Worm (Caenorhabditis elegans) whole organism, early embryonic: ENCODE measurements around the gene epg-6.

Experiments
- B0310.2 ChIP-seq: sonication (generic microtip); optimal IDR thresholded peaks from 2 replicates; lab custom pipeline; 2016; ENCODE audit warnings: mild to moderate bottlenecking, missing genetic modification characterization, missing compliant biosample characterization
- F13C5.2 ChIP-seq: sonication (generic microtip); optimal IDR thresholded peaks from 2 replicates; lab custom pipeline; 2017; ENCODE audit warnings: mild to moderate bottlenecking, missing genetic modification characterization, inconsistent platforms, missing compliant biosample characterization
- aly-1 ChIP-seq: sonication (generic microtip); optimal IDR thresholded peaks from 2 replicates; lab custom pipeline; 2016; ENCODE audit warnings: missing genetic modification characterization, missing compliant biosample characterization
- ama-1 ChIP-seq: fragments of 150-350 bp; optimal IDR thresholded peaks from 2 replicates; lab custom pipeline; 2014
- ceh-13 ChIP-seq: fragments of 200-800 bp; sonication (Bioruptor generic); optimal IDR thresholded peaks from 2 replicates; lab custom pipeline; 2018; ENCODE audit warnings: mild to moderate bottlenecking, missing genetic modification characterization, missing compliant biosample characterization
- ceh-36 ChIP-seq: sonication (generic microtip); optimal IDR thresholded peaks from 2 replicates; lab custom pipeline; 2016; ENCODE audit warnings: missing genetic modification characterization, inconsistent platforms, missing compliant biosample characterization
- ets-7 ChIP-seq: sonication (generic microtip); optimal IDR thresholded peaks from 2 replicates; lab custom pipeline; 2016; ENCODE audit warnings: missing genotype, missing genetic modification characterization, missing compliant biosample characterization
- flt-1 ChIP-seq: fragments of 200-800 bp; sonication (Bioruptor generic); IDR thresholded peaks from 2 replicates; pipeline ENCODE4 v1.3.6; 2022; ENCODE audit warnings: missing genetic modification characterization, missing compliant biosample characterization
- hmbx-1 ChIP-seq: sonication (generic microtip); optimal IDR thresholded peaks from 2 replicates; lab custom pipeline; 2016; ENCODE audit warnings: mild to moderate bottlenecking, missing genetic modification characterization, missing compliant biosample characterization
- hmg-4 ChIP-seq: fragments of 200-800 bp; sonication (Bioruptor generic); optimal IDR thresholded peaks from 2 replicates; lab custom pipeline; 2018; ENCODE audit warnings: mild to moderate bottlenecking, missing genetic modification characterization, missing compliant biosample characterization
- hnd-1 ChIP-seq: sonication (generic microtip); optimal IDR thresholded peaks from 2 replicates; lab custom pipeline; 2016; ENCODE audit warnings: missing genetic modification characterization, missing compliant biosample characterization
- pes-1 ChIP-seq: fragments of 200-800 bp; sonication (Bioruptor generic); IDR thresholded peaks from 2 replicates; pipeline ENCODE4 v1.3.6; 2022; ENCODE audit warnings: missing genetic modification reagents, missing genetic modification characterization, missing compliant biosample characterization
- scrt-1 ChIP-seq: fragments of 200-800 bp; sonication (Bioruptor generic); IDR thresholded peaks from 2 replicates; pipeline ENCODE4 v1.3.6; 2022; ENCODE audit warnings: missing genetic modification characterization, missing compliant biosample characterization
- sea-1 ChIP-seq: fragments of 200-800 bp; sonication (Bioruptor generic); conservative IDR thresholded peaks from 2 replicates; pipeline ENCODE4 v1.3.6; 2022; ENCODE audit warnings: missing genetic modification characterization, missing compliant biosample characterization
- tbx-11 ChIP-seq: fragments of 200-800 bp; sonication (Bioruptor generic); IDR thresholded peaks from 2 replicates; pipeline ENCODE4 v1.3.6; 2022; ENCODE audit warnings: missing genetic modification characterization, missing compliant biosample characterization
- tbx-37 ChIP-seq: fragments of 200-800 bp; sonication (Bioruptor generic); conservative IDR thresholded peaks from 2 replicates; pipeline ENCODE4 v1.3.6; 2022; ENCODE audit warnings: missing genetic modification reagents, missing genetic modification characterization, missing compliant biosample characterization
- tra-4 ChIP-seq: sonication (generic microtip); optimal IDR thresholded peaks from 2 replicates; lab custom pipeline; 2017; ENCODE audit warnings: missing genetic modification characterization, missing compliant biosample characterization

Gene epg-6

DNA sequence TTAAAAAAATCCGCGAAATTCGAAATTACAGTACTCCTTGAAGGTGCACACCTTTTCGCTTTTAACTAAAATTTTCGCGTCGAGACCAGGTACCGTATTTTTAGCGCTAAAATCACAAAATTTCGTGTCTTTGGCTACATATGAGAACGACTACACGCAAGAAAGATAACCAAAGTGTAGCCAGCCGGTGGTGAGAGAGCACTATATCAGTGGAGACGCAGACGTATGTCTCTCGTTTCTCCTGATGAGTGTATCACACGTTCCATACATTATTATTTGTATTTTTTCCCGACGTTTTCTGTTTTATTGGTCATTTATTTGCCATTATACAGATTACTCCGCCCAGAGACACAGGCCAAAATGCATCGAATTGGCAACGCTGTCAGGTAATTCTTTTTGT, 34.1 kb downstream of the epg-6 start, which contains the start of gene acdh-11:
TSS of gene acdh-11 (plus strand) at position 333 of the 400 bp plus-strand sequence.
- TF ChIP-seq tbx-37 (no peak), hmg-4 (GFP tag; lab: Kevin White, UChicago) (no peak), ceh-13 (GFP tag; lab: Kevin White, UChicago) (no peak), ceh-36 (no peak), tra-4 (tag; lab: Kevin White, UChicago) (no peak), tbx-11 (GFP tag; lab: Robert Waterston, UW) (no peak), F13C5.2 (tag; lab: Kevin White, UChicago) (no peak), sea-1 (GFP tag; lab: Robert Waterston, UW) (no peak), ets-7 (tag; lab: Kevin White, UChicago) (no peak), hmbx-1 (tag; lab: Kevin White, UChicago) (no peak), B0310.2 (tag; lab: Kevin White, UChicago) (no peak), scrt-1 (GFP tag; lab: Robert Waterston, UW) (no peak), flt-1 (GFP tag; lab: Robert Waterston, UW) (no peak), pes-1 (GFP tag; lab: Robert Waterston, UW) (no peak), ama-1 (no peak)

DNA sequence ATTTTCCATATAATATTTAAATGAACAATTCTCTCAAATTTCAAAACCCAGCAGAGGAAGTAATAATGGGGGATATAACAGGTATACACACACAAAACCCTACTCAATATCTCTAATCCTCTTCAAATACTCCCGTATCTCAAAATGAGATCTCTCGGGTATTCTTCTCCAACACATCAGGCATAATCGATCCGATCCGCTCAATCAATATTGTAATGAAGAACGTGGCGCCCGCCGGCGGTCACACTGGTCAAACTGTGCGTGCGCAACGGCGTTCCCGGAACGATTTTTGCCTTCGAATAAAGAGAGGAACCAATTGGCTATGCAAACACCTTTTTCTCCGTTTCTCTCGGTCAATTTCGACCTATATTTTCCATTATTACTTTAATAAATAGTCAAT, 37.4 kb downstream of the epg-6 start:
- TF ChIP-seq tbx-37 (no peak), ets-7 (tag; lab: Kevin White, UChicago) (no peak), ceh-36 (no peak), F13C5.2 (tag; lab: Kevin White, UChicago) (no peak), aly-1 (tag; lab: Kevin White, UChicago) (no peak), tbx-11 (GFP tag; lab: Robert Waterston, UW) (no peak), ceh-13 (GFP tag; lab: Kevin White, UChicago) (no peak), sea-1 (GFP tag; lab: Robert Waterston, UW) (no peak), hmg-4 (GFP tag; lab: Kevin White, UChicago) (no peak), hmbx-1 (tag; lab: Kevin White, UChicago) (no peak), B0310.2 (tag; lab: Kevin White, UChicago) (no peak), ama-1 (no peak), tra-4 (tag; lab: Kevin White, UChicago) (no peak), pes-1 (GFP tag; lab: Robert Waterston, UW) (no peak), flt-1 (GFP tag; lab: Robert Waterston, UW) (no peak)

DNA sequence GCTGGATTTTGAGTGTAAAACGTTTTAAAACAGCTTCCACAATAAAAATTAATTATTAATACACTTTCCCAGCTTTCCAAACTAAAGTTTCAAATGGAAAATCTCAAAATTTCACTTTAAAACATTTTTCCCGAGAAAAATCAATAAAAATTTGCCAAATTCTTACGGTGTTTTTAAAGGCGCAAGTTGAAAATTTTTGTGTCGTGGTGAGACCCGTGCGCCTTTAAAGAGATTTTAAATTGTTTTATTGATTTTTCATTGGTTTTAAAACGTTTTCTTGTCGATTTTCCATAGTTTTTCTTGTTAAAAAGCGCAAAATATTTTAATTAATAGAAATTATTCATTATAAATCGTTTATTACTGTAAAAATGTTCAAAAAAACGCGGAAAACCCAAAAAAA, 38.1 kb downstream of the epg-6 start, which contains the start of gene Y45F3A.1:
TSS of gene Y45F3A.1 (minus strand) at position 12 of the 400 bp plus-strand sequence.
- TF ChIP-seq F13C5.2 (tag; lab: Kevin White, UChicago) (no peak), B0310.2 (tag; lab: Kevin White, UChicago) (no peak), hmg-4 (GFP tag; lab: Kevin White, UChicago) (no peak), tbx-11 (GFP tag; lab: Robert Waterston, UW) (no peak), tbx-37 (no peak), ceh-36 (no peak), scrt-1 (GFP tag; lab: Robert Waterston, UW) (no peak), aly-1 (tag; lab: Kevin White, UChicago) (no peak), sea-1 (GFP tag; lab: Robert Waterston, UW) (no peak), tra-4 (tag; lab: Kevin White, UChicago) (no peak), ama-1 (no peak), ets-7 (tag; lab: Kevin White, UChicago) (no peak), pes-1 (GFP tag; lab: Robert Waterston, UW) (no peak), ceh-13 (GFP tag; lab: Kevin White, UChicago) (no peak), flt-1 (GFP tag; lab: Robert Waterston, UW) (no peak), hnd-1 (tag; lab: Kevin White, UChicago) (no peak), hmbx-1 (tag; lab: Kevin White, UChicago) (no peak)

- no peak for TF ChIP-seq tra-4 (tag; lab: Kevin White, UChicago)
- TF ChIP-seq hmbx-1 (tag; lab: Kevin White, UChicago): no peak
- no peak for TF ChIP-seq ama-1
- no peak for TF ChIP-seq F13C5.2 (tag; lab: Kevin White, UChicago)
- no peak for TF ChIP-seq ets-7 (tag; lab: Kevin White, UChicago)
- no peak for TF ChIP-seq scrt-1 (GFP tag; lab: Robert Waterston, UW)
- no peak for TF ChIP-seq hnd-1 (tag; lab: Kevin White, UChicago)
- TF ChIP-seq aly-1 (tag; lab: Kevin White, UChicago): no peak
- TF ChIP-seq pes-1 (GFP tag; lab: Robert Waterston, UW): no peak
- no peak for TF ChIP-seq ceh-13 (GFP tag; lab: Kevin White, UChicago)
- no peak for TF ChIP-seq flt-1 (GFP tag; lab: Robert Waterston, UW)
- TF ChIP-seq tbx-11 (GFP tag; lab: Robert Waterston, UW): no peak
These were observed 39.7 kb downstream of the epg-6 start, which contains the start of gene rab-30 for ce11 chrIII:10560296-10560695. Gene rab-30, plus strand, starts transcription at chrIII:10560596.

- TF ChIP-seq aly-1 (tag; lab: Kevin White, UChicago) (no peak), ama-1 (no peak), ceh-36 (no peak), ets-7 (tag; lab: Kevin White, UChicago) (no peak), tra-4 (tag; lab: Kevin White, UChicago) (no peak), hmbx-1 (tag; lab: Kevin White, UChicago) (no peak), hnd-1 (tag; lab: Kevin White, UChicago) (no peak), ceh-13 (GFP tag; lab: Kevin White, UChicago) (no peak), sea-1 (GFP tag; lab: Robert Waterston, UW) (no peak), F13C5.2 (tag; lab: Kevin White, UChicago) (no peak)
These were observed 42.1 kb downstream of the epg-6 start, which contains the start of gene T21C12.4 for ce11 chrIII:10557910-10558309. Gene T21C12.4, minus strand, starts transcription at chrIII:10558010.

- no peak for TF ChIP-seq tbx-37
- no peak for TF ChIP-seq pes-1 (GFP tag; lab: Robert Waterston, UW)
- no peak for TF ChIP-seq ceh-36
- TF ChIP-seq hnd-1 (tag; lab: Kevin White, UChicago): no peak
- no peak for TF ChIP-seq ets-7 (tag; lab: Kevin White, UChicago)
- TF ChIP-seq aly-1 (tag; lab: Kevin White, UChicago): no peak
- TF ChIP-seq hmg-4 (GFP tag; lab: Kevin White, UChicago): no peak
- TF ChIP-seq B0310.2 (tag; lab: Kevin White, UChicago): no peak
- no peak for TF ChIP-seq tra-4 (tag; lab: Kevin White, UChicago)
- no peak for TF ChIP-seq flt-1 (GFP tag; lab: Robert Waterston, UW)
- no peak for TF ChIP-seq hmbx-1 (tag; lab: Kevin White, UChicago)
- TF ChIP-seq ceh-13 (GFP tag; lab: Kevin White, UChicago): no peak
- TF ChIP-seq ama-1: no peak
- no peak for TF ChIP-seq scrt-1 (GFP tag; lab: Robert Waterston, UW)
- no peak for TF ChIP-seq F13C5.2 (tag; lab: Kevin White, UChicago)
- no peak for TF ChIP-seq sea-1 (GFP tag; lab: Robert Waterston, UW)
- no peak for TF ChIP-seq tbx-11 (GFP tag; lab: Robert Waterston, UW)
These were observed 47.1 kb downstream of the epg-6 start, which contains the start of gene T21C12.8 for ce11 chrIII:10552929-10553328. Gene T21C12.8, minus strand, starts transcription at chrIII:10553029.
